Worm (Caenorhabditis elegans) whole organism, dauer: ENCODE data around the gene Y60A3A.21.

Source experiments
- unc-62 ChIP-seq: sonication (generic microtip); optimal IDR thresholded peaks from 2 replicates; lab custom pipeline; 2017; ENCODE audit warnings: missing biosample characterization, missing genetic modification reagents, missing genetic modification characterization

Gene Y60A3A.21

ce11 chrV:20011654-20012053, at the start of gene Y60A3A.21:
TSS of gene Y60A3A.21 (plus strand) at chrV:20011954.
- TF ChIP-seq unc-62, result no peak

ce11 chrV:19961971-19962370, 49.8 kb upstream of the Y60A3A.21 start:
- TF ChIP-seq unc-62, result no peak

DNA sequence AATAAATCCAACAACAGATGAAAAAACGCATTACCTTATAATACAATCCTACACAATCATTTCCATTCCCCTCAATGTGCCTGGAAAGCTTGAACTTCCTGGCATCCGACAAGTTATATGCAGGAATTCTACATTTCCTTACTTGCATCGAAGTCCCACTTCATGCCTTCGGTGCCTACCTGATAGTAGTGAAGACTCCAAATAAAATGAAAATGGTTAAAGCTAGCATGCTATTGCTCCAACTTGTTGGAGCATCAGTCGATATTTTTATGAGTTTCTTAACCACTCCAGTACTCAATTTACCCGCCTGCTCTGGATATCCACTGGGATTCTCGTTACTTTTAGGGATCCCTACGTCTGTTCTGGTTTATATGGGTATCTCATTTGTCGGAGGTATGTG, 46.1 kb upstream of the Y60A3A.21 start, which contains the start of gene srh-171:
Gene srh-171 (plus strand): TSS at position 75 of the 400 bp plus-strand sequence.
- TF ChIP-seq unc-62, result no peak

DNA sequence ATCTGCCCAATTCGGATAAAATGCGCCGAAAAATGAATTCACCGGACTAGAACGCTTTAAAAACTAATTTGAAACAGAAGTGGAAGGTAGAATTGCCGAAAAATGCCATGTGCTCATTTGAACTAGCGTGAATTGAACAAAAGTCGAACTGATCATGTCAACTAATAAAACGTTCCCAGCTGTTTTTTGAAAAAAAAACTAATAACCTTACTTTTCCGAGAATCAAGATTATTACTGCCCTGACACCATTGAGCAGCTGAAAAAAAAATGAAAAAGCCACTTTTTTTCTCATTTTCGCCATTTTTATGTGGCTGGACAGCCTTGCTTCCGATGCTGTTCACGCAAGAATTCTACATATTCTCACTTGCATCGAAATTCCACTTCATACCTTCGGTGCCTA, 38.8 kb upstream of the Y60A3A.21 start, which contains the start of gene srh-173:
Gene srh-173 (plus strand): TSS at position 301 of the 400 bp plus-strand sequence.
- no peak for TF ChIP-seq unc-62

ce11 chrV:19978220-19978619, 33.5 kb upstream of the Y60A3A.21 start, which contains the start of gene srh-183:
TSS of gene srh-183 (minus strand) at chrV:19978320.
- TF ChIP-seq unc-62, result no peak

DNA sequence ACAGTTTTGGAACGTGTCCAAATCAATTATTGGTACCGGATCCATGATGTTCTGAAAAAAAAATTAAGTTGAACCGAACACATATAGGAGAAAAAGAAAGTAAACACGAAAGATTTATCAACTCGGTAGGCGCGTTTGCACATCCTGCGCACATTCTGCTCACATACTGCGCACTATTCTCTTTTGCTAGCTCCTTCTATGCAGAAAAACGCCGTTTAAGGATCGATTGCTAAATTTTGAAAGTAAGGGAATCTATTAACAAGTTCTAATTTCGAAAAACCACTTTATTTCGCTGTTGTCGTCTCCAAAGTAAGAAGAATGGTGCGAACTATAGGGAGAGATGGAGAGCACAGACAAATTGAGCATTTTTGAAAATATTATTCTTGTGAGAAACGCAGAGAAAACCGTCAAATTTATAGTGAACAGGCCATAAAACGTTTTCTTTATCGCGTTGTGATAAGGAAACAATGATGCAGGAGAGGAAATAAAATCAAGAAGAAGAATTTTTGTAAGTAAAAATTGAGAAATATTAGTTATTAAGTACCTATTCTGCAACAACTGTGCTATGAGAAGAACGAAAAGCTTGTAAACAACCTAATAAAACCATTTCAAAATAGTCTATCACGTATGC, 29.8 kb upstream of the Y60A3A.21 start, which contains the start of gene Y60A3A.24:
Gene Y60A3A.24 (minus strand): TSS at position 51 of the 631 bp plus-strand sequence.
- TF ChIP-seq unc-62, result no peak

DNA sequence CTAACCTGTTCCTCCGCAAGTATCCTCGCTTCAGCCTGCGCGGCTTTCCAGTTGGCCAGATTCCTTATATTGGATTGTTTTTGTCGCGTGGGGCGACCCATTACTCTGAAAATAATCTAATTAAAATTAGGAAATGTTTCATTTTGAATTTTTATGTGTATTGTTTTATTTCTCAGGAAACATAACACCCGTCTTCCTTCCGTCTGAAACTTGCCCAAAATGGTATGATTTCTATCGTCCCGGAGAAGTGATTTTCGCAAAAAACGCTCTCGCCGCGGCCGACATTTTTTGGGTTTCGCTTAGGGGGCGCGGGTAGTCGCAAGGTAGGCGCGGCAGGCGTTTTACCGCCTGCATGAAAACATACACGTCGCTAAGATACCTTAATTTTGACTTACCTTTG, 25.5 kb upstream of the Y60A3A.21 start, which contains the start of gene clec-260:
Gene clec-260 (minus strand): TSS at position 101 of the 400 bp plus-strand sequence.
- no peak for TF ChIP-seq unc-62

DNA sequence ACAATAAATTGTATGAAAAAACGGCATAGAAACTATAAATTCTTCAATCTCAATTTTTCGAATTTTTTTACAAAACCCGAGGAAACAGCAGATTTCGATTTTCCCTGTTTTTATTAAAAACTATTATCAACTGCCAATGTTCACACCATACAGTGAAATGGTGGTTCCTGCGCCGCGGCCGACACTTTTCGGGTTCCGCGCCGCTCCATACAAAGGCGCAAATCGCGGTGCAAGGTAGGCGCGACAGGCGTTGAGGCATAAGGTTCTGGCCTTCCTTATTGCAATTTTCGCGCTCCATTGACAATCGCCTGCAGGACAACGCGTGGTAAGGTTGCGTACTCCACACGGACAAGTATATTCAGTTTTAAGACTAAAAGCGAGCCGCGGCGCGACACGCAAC, 25.0 kb upstream of the Y60A3A.21 start:
- no peak for TF ChIP-seq unc-62

- TF ChIP-seq unc-62, result no peak
Observed at ce11 chrV:19987684-19988083, 24.1 kb upstream of the Y60A3A.21 start, which contains the start of gene sri-67. TSS of gene sri-67 (plus strand) at chrV:19987984.

ce11 chrV:19994093-19994492, 17.7 kb upstream of the Y60A3A.21 start, which contains the start of gene Y60A3A.25:
TSS of gene Y60A3A.25 (minus strand) at chrV:19994193.
- no peak for TF ChIP-seq unc-62

DNA sequence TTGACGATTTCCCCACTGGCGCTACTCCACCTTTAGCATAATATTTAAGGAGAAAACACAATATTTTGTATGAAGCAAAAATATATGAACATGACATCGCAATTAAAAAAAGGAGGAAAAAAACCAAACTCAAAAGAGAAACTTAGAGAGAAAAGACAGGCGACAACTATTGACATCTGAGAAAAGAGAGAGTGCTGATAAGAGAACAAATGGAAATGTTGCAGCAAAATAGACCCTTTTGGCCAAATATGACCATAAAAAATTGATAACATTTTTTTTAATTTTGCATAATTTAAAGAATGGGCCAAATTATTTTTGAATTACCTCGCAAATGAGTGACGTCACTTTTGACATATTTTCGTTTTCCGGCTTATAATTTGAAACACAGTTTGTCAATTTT, 17.1 kb upstream of the Y60A3A.21 start:
- TF ChIP-seq unc-62, result no peak

- no peak for TF ChIP-seq unc-62
Observed at ce11 chrV:19997481-19997880, 14.3 kb upstream of the Y60A3A.21 start.

DNA sequence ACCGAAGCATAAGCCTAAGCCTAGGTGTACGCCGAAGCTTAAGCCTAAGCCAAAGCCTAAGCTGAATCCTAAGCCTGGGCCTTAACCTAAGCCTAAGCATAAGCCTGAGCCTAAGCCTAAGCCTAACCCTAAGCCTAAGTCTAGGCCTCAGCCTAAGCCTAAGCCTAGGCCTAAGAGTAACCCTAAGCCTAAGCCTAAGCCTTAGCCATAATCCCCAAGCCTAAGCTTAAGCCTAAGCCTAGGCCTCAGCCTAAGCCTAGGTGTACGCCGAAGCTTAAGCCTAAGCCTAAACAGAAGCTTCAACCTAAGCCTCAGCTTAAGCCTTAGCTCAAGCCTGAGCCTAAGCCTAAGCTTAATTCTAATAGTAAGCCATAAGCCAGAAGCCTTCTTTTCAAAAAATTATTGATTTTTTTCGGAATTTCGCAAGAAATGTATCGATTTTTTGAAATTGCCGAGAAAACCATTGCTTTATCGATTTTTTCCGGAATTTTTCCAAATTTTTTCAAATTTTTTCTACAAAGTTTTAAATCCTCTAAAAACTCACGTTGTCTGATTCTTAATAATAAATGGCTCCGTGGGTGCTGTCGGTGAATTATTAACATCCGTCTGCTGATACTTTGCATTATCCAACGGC, 13.4 kb upstream of the Y60A3A.21 start:
- TF ChIP-seq unc-62, result no peak

DNA sequence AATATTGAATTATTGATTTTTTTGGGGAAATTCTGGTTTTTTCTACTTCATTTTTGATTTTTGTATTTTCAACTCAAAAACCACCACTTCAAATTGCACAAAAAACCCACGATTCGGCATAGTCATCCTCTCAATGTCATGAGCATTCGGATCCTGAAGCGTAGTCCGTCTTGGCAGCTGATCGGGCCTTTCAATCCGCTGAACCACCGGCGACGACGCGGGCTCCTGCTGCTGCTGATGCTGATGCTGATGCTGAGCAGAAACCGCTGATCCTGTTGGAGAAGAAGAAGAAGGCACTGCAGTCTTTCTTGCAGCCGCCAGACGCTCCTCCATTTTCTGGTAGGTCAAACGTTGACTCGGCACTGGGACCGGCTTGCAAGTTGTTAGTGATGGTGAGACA, 12.7 kb upstream of the Y60A3A.21 start:
- no peak for TF ChIP-seq unc-62

ce11 chrV:19999789-20000188, 12.0 kb upstream of the Y60A3A.21 start:
- TF ChIP-seq unc-62, result no peak

ce11 chrV:20000639-20001038, 11.1 kb upstream of the Y60A3A.21 start:
- no peak for TF ChIP-seq unc-62

DNA sequence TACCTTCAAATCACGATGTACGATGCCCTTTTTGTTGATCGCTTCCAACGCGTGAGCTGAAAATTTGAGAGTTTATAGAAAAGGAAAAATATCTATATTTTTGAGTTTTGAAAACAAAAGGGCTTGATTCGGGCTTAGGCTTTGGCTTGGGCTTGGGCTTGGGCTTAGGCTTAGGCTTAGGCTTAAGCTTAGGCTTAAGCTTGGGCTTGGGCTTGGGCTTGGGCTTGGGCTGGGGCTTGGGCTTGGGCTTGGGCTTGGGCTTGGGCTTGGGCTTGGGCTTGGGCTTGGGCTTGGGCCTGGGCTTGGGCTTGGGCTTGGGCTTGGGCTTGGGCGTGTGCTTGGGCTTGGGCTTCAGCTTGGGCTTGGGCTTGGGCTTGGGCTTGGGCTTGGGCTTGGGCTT, 9.6 kb upstream of the Y60A3A.21 start:
- TF ChIP-seq unc-62, result no peak

ce11 chrV:20004385-20004784, 7.4 kb upstream of the Y60A3A.21 start, which contains the start of gene unc-51:
TSS of gene unc-51 (minus strand) at chrV:20004485.
- no peak for TF ChIP-seq unc-62
